Worm (Caenorhabditis elegans) whole organism, L4/young adult: ENCODE data around the gene C49G7.13.

ENCODE experiments used
- W03F9.2 ChIP-seq: fragments of 150-350 bp; optimal IDR thresholded peaks from 2 replicates; lab custom pipeline; 2014; ENCODE audit warnings: missing biosample characterization, missing genetic modification characterization
- him-1 ChIP-seq: sonication (generic microtip); optimal IDR thresholded peaks from 2 replicates; lab custom pipeline; 2016; ENCODE audit warnings: missing genotype, missing genetic modification reagents, missing genetic modification characterization, missing compliant biosample characterization

ce11 chrV:3995838-3996237 is 40.1 kb upstream of the C49G7.13 start, which contains the start of gene srx-62:
- no peak for TF ChIP-seq W03F9.2 (tag; lab: Kevin White, UChicago)
- TF ChIP-seq him-1 (tag; lab: Kevin White, UChicago) = no peak
